Worm (Caenorhabditis elegans) whole organism, L1 larva: Measurements from ENCODE around the gene K08A2.2.

Experiments
- C34B4.2 ChIP-seq: sonication (generic microtip); optimal IDR thresholded peaks from 2 replicates; lab custom pipeline; 2017; ENCODE audit warnings: mild to moderate bottlenecking, missing genetic modification characterization, missing compliant biosample characterization
- Y116A8C.19 ChIP-seq: sonication (generic microtip); optimal IDR thresholded peaks from 2 replicates; lab custom pipeline; 2016; ENCODE audit warnings: missing compliant biosample characterization, missing genetic modification characterization, borderline replicate concordance
- aha-1 ChIP-seq: fragments of 150-350 bp; optimal IDR thresholded peaks from 2 replicates; lab custom pipeline; 2014; ENCODE audit warnings: missing biosample characterization, missing genetic modification characterization
- alr-1 ChIP-seq: fragments of 200-800 bp; sonication (Bioruptor generic); optimal IDR thresholded peaks from 2 replicates; lab custom pipeline; 2018; ENCODE audit warnings: borderline replicate concordance, mild to moderate bottlenecking, missing genetic modification characterization, missing compliant biosample characterization
- aly-2 ChIP-seq: fragments of 150-350 bp; optimal IDR thresholded peaks from 2 replicates; lab custom pipeline; 2014; ENCODE audit warnings: missing biosample characterization, missing genetic modification characterization
- ceh-63 ChIP-seq: fragments of 200-800 bp; sonication (Bioruptor generic); optimal IDR thresholded peaks from 2 replicates; lab custom pipeline; 2018; ENCODE audit warnings: mild to moderate bottlenecking, missing genetic modification characterization, missing compliant biosample characterization
- ces-1 ChIP-seq: fragments of 150-350 bp; optimal IDR thresholded peaks from 2 replicates; lab custom pipeline; 2014; ENCODE audit warnings: missing biosample characterization, missing genetic modification reagents, missing genetic modification characterization
- dsc-1 ChIP-seq: sonication (generic microtip); optimal IDR thresholded peaks from 2 replicates; lab custom pipeline; 2016; ENCODE audit warnings: mild to moderate bottlenecking, missing genetic modification characterization, missing compliant biosample characterization
- efl-3 ChIP-seq: fragments of 200-800 bp; sonication (Bioruptor generic); optimal IDR thresholded peaks from 2 replicates; lab custom pipeline; 2018; ENCODE audit warnings: mild to moderate bottlenecking, missing genetic modification characterization, missing compliant biosample characterization
- egl-13 ChIP-seq: sonication (generic microtip); optimal IDR thresholded peaks from 2 replicates; lab custom pipeline; 2016; ENCODE audit warnings: missing genotype, missing genetic modification reagents, missing genetic modification characterization, missing compliant biosample characterization
- fkh-8 ChIP-seq: sonication (generic microtip); optimal IDR thresholded peaks from 2 replicates; lab custom pipeline; 2016; ENCODE audit warnings: mild to moderate bottlenecking, missing genetic modification characterization, missing compliant biosample characterization
- grh-1 ChIP-seq: fragments of 200-800 bp; sonication (Bioruptor generic); IDR thresholded peaks from 2 replicates; pipeline ENCODE4 v1.3.6; 2022; ENCODE audit warnings: missing genetic modification reagents, missing genetic modification characterization, missing compliant biosample characterization
- hlh-17 ChIP-seq: fragments of 200-800 bp; sonication (Bioruptor generic); optimal IDR thresholded peaks from 2 replicates; lab custom pipeline; 2018; ENCODE audit warnings: missing genetic modification characterization, mild to moderate bottlenecking, missing compliant biosample characterization, moderate library complexity, borderline replicate concordance
- hpl-2 ChIP-seq: fragments of 150-350 bp; optimal IDR thresholded peaks from 2 replicates; lab custom pipeline; 2014; ENCODE audit warnings: missing biosample characterization, missing genetic modification reagents, missing genetic modification characterization
- irx-1 ChIP-seq: sonication (generic microtip); optimal IDR thresholded peaks from 2 replicates; lab custom pipeline; 2016; ENCODE audit warnings: missing genetic modification characterization, missing compliant biosample characterization
- isw-1 ChIP-seq: fragments of 200-800 bp; sonication (Bioruptor generic); IDR thresholded peaks from 2 replicates; pipeline ENCODE4 v1.3.6; 2022; ENCODE audit warnings: missing genetic modification characterization, missing compliant biosample characterization
- jun-1 ChIP-seq: fragments of 150-350 bp; optimal IDR thresholded peaks from 2 replicates; lab custom pipeline; 2014; ENCODE audit warnings: missing biosample characterization, missing genetic modification reagents, missing genetic modification characterization
- lin-13 ChIP-seq: fragments of 150-350 bp; optimal IDR thresholded peaks from 2 replicates; lab custom pipeline; 2014; ENCODE audit warnings: missing biosample characterization, missing genetic modification reagents, missing genetic modification characterization
- lin-14 ChIP-seq: fragments of 200-800 bp; sonication (Bioruptor generic); optimal IDR thresholded peaks from 2 replicates; lab custom pipeline; 2018; ENCODE audit warnings: mild to moderate bottlenecking, missing genetic modification characterization, moderate library complexity, missing compliant biosample characterization
- lin-15B ChIP-seq: fragments of 150-350 bp; sonication (generic microtip); optimal IDR thresholded peaks from 3 replicates; lab custom pipeline; 2014; ENCODE audit warnings: missing biosample characterization, missing genetic modification characterization
- lin-39 ChIP-seq: fragments of 150-350 bp; optimal IDR thresholded peaks from 2 replicates; lab custom pipeline; 2014; ENCODE audit warnings: missing biosample characterization, missing genetic modification reagents, missing genetic modification characterization
- lir-3 ChIP-seq: sonication (generic microtip); optimal IDR thresholded peaks from 2 replicates; lab custom pipeline; 2016; ENCODE audit warnings: mild to moderate bottlenecking, missing genetic modification characterization, moderate library complexity, missing compliant biosample characterization; ENCODE audit not compliant: poor library complexity
- mab-9 ChIP-seq: fragments of 200-800 bp; sonication (Bioruptor generic); IDR thresholded peaks from 2 replicates; pipeline ENCODE4 v1.3.6; 2022; ENCODE audit warnings: missing genetic modification reagents, missing genetic modification characterization, missing compliant biosample characterization
- mdl-1 ChIP-seq, 2 experiments: fragments of 150-350 bp; optimal IDR thresholded peaks; 2 replicates each; lab custom pipeline; 2014 to 2017; ENCODE audit warnings: missing biosample characterization in 2 of 2, missing genetic modification characterization in 2 of 2, inconsistent platforms in 1 of 2
- mef-2 ChIP-seq: fragments of 150-350 bp; optimal IDR thresholded peaks from 2 replicates; lab custom pipeline; 2014; ENCODE audit warnings: missing biosample characterization, missing genetic modification characterization
- mep-1 ChIP-seq: fragments of 150-350 bp; optimal IDR thresholded peaks from 2 replicates; lab custom pipeline; 2014; ENCODE audit warnings: missing biosample characterization, missing genetic modification characterization
- nhr-11 ChIP-seq: fragments of 150-350 bp; optimal IDR thresholded peaks from 2 replicates; lab custom pipeline; 2014; ENCODE audit warnings: missing biosample characterization, missing genetic modification characterization
- nhr-12 ChIP-seq: sonication (generic microtip); optimal IDR thresholded peaks from 2 replicates; lab custom pipeline; 2017; ENCODE audit warnings: missing biosample characterization, missing genetic modification characterization
- nhr-19 ChIP-seq: fragments of 200-800 bp; sonication (Bioruptor generic); conservative IDR thresholded peaks from 2 replicates; pipeline ENCODE4 v1.3.6; 2022; ENCODE audit warnings: missing genetic modification characterization, missing compliant biosample characterization
- nhr-237 ChIP-seq: fragments of 150-350 bp; optimal IDR thresholded peaks from 2 replicates; lab custom pipeline; 2014; ENCODE audit warnings: missing biosample characterization, missing genetic modification characterization
- nhr-47 ChIP-seq: sonication (generic microtip); optimal IDR thresholded peaks from 2 replicates; lab custom pipeline; 2016; ENCODE audit warnings: mild to moderate bottlenecking, missing genetic modification characterization, moderate library complexity, missing compliant biosample characterization
- nhr-71 ChIP-seq: sonication (generic microtip); optimal IDR thresholded peaks from 2 replicates; lab custom pipeline; 2016; ENCODE audit warnings: mild to moderate bottlenecking, missing genetic modification characterization, moderate library complexity, missing compliant biosample characterization
- nhr-76 ChIP-seq: sonication (generic microtip); optimal IDR thresholded peaks from 2 replicates; lab custom pipeline; 2017; ENCODE audit warnings: missing biosample characterization, missing genetic modification characterization
- nhr-84 ChIP-seq: sonication (generic microtip); optimal IDR thresholded peaks from 2 replicates; lab custom pipeline; 2017; ENCODE audit warnings: missing biosample characterization, missing genetic modification characterization
- nhr-90 ChIP-seq: sonication (generic microtip); optimal IDR thresholded peaks from 2 replicates; lab custom pipeline; 2016; ENCODE audit warnings: mild to moderate bottlenecking, missing genetic modification characterization, missing compliant biosample characterization; ENCODE audit not compliant: poor library complexity
- pag-3 ChIP-seq: sonication (generic microtip); optimal IDR thresholded peaks from 2 replicates; lab custom pipeline; 2017; ENCODE audit warnings: missing genetic modification characterization, mild to moderate bottlenecking, missing compliant biosample characterization, antibody characterized with exemption, borderline replicate concordance; ENCODE audit not compliant: insufficient read depth
- pax-3 ChIP-seq: fragments of 200-800 bp; sonication (Bioruptor generic); optimal IDR thresholded peaks from 2 replicates; lab custom pipeline; 2018; ENCODE audit warnings: mild to moderate bottlenecking, missing genetic modification characterization, moderate library complexity, missing compliant biosample characterization
- rnt-1 ChIP-seq: sonication (generic microtip); optimal IDR thresholded peaks from 2 replicates; lab custom pipeline; 2016; ENCODE audit warnings: mild to moderate bottlenecking, missing genetic modification characterization, moderate library complexity, missing compliant biosample characterization
- skn-1 ChIP-seq: fragments of 150-350 bp; optimal IDR thresholded peaks from 2 replicates; lab custom pipeline; 2014; ENCODE audit warnings: missing biosample characterization, missing genetic modification characterization
- snu-23 ChIP-seq: sonication (generic microtip); optimal IDR thresholded peaks from 2 replicates; lab custom pipeline; 2016; ENCODE audit warnings: missing genetic modification characterization, missing compliant biosample characterization
- tbx-2 ChIP-seq: sonication (generic microtip); optimal IDR thresholded peaks from 2 replicates; lab custom pipeline; 2016; ENCODE audit warnings: missing genetic modification characterization, missing compliant biosample characterization
- tlp-1 ChIP-seq: fragments of 150-350 bp; optimal IDR thresholded peaks from 2 replicates; lab custom pipeline; 2014; ENCODE audit warnings: missing biosample characterization, missing genetic modification characterization
- unc-130 ChIP-seq: fragments of 150-350 bp; optimal IDR thresholded peaks from 2 replicates; lab custom pipeline; 2017; ENCODE audit warnings: missing biosample characterization, missing genetic modification characterization, inconsistent platforms
- unc-30 ChIP-seq: sonication (generic microtip); optimal IDR thresholded peaks from 2 replicates; lab custom pipeline; 2017; ENCODE audit warnings: missing biosample characterization, missing genetic modification characterization
- unc-62 ChIP-seq: fragments of 150-350 bp; optimal IDR thresholded peaks from 2 replicates; lab custom pipeline; 2014; ENCODE audit warnings: missing biosample characterization, missing genetic modification reagents, missing genetic modification characterization
- unc-98 ChIP-seq: fragments of 200-800 bp; sonication (Bioruptor generic); IDR thresholded peaks from 2 replicates; pipeline ENCODE4 v1.3.6; 2022; ENCODE audit warnings: missing genetic modification characterization, missing compliant biosample characterization
- zag-1 ChIP-seq: fragments of 150-350 bp; optimal IDR thresholded peaks from 2 replicates; lab custom pipeline; 2014; ENCODE audit warnings: missing biosample characterization, missing genetic modification characterization
- zip-4 ChIP-seq: fragments of 200-800 bp; sonication (Bioruptor generic); optimal IDR thresholded peaks from 2 replicates; lab custom pipeline; 2018; ENCODE audit warnings: mild to moderate bottlenecking, missing genetic modification characterization, moderate library complexity, missing compliant biosample characterization
- ztf-4 ChIP-seq: fragments of 150-350 bp; optimal IDR thresholded peaks from 2 replicates; lab custom pipeline; 2014; ENCODE audit warnings: missing biosample characterization, missing genetic modification characterization

Gene K08A2.2

DNA sequence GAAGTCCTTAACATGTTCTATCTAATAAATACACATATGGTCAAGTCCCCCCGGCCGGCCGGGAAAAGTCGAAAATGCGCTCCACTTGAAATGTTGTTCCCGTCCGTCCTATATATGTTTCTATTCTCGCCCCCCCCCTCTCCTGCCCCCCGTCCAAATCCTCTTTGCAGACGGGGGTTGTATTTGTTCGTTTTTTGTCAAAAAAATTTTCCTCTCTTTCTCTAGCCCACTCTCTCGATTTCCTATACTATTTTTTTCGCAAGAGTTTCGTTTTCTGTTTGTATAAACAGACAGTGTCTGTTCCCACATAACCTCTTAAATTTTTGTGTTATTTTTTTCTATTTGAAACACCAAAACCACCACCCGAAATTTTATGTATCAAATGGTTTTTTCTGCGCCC is 24.3 kb upstream of the K08A2.2 start (continued):
- TF ChIP-seq nhr-19 (GFP tag; lab: Robert Waterston, UW) (peak; percentile 31), irx-1 (tag; lab: Kevin White, UChicago) (no peak), lin-15B (no peak), Y116A8C.19 (tag; lab: Kevin White, UChicago) (no peak)

ce11 chrII:2973940-2974402 is 17.4 kb upstream of the K08A2.2 start:
- TF ChIP-seq nhr-84 (tag; lab: Kevin White, UChicago) = peak; percentile 63
- TF ChIP-seq lir-3 = peak; percentile 79
- TF ChIP-seq nhr-71 (tag; lab: Kevin White, UChicago) = peak; percentile 99
- peak; percentile 100 for TF ChIP-seq grh-1
- TF ChIP-seq fkh-8 (tag; lab: Kevin White, UChicago) = peak; percentile 97
- peak; percentile 91 for TF ChIP-seq zip-4 (GFP tag; lab: Kevin White, UChicago)
- TF ChIP-seq unc-62 (GFP tag; lab: Kevin White, UChicago) = peak; percentile 87
- peak; percentile 100 for TF ChIP-seq lin-14 (GFP tag; lab: Kevin White, UChicago)
- peak; percentile 95 for TF ChIP-seq egl-13
- TF ChIP-seq irx-1 (tag; lab: Kevin White, UChicago) = peak; percentile 93
- TF ChIP-seq isw-1 (GFP tag; lab: Robert Waterston, UW) = peak; percentile 95
- TF ChIP-seq nhr-12 (tag; lab: Kevin White, UChicago) = peak; percentile 46
- peak; percentile 89 to 99 for TF ChIP-seq mdl-1 (tag; optimal IDR thresholded peaks at IDR 0.05; lab: Kevin White, UChicago)
- peak; percentile 89 for TF ChIP-seq nhr-237 (tag; lab: Kevin White, UChicago)
- peak; percentile 78 for TF ChIP-seq aha-1 (tag; lab: Kevin White, UChicago)
- TF ChIP-seq efl-3 (GFP tag; lab: Kevin White, UChicago) = peak; percentile 85
- peak; percentile 98 for TF ChIP-seq nhr-19 (GFP tag; lab: Robert Waterston, UW)
- TF ChIP-seq unc-130 (tag; lab: Kevin White, UChicago) = peak; percentile 71
- TF ChIP-seq alr-1 (tag; lab: Kevin White, UChicago) = no peak
- peak; percentile 90 for TF ChIP-seq nhr-11
- TF ChIP-seq tbx-2 (tag; lab: Kevin White, UChicago) = peak; percentile 98
- peak; percentile 88 for TF ChIP-seq hpl-2 (GFP tag; lab: Kevin White, UChicago)
- TF ChIP-seq nhr-76 (tag; lab: Kevin White, UChicago) = peak; percentile 56
- TF ChIP-seq Y116A8C.19 (tag; lab: Kevin White, UChicago) = no peak
- peak; percentile 79; the same call in 1 of the 2 replicates for TF ChIP-seq unc-98 (GFP tag; lab: Robert Waterston, UW)
- peak; percentile 93 for TF ChIP-seq rnt-1 (tag; lab: Kevin White, UChicago)
- peak; percentile 81 for TF ChIP-seq hlh-17 (GFP tag; lab: Kevin White, UChicago)
- peak; percentile 91 for TF ChIP-seq mef-2 (tag; lab: Kevin White, UChicago)
- TF ChIP-seq lin-39 (tag; lab: Kevin White, UChicago) = peak; percentile 89
- peak; percentile 96 for TF ChIP-seq nhr-90
- TF ChIP-seq C34B4.2 (tag; lab: Kevin White, UChicago) = peak; percentile 82
- TF ChIP-seq pax-3 (tag; lab: Kevin White, UChicago) = peak; percentile 95
- TF ChIP-seq ztf-4 (tag; lab: Kevin White, UChicago) = peak; percentile 86
- peak; percentile 98 for TF ChIP-seq jun-1
- peak; percentile 45 for TF ChIP-seq ceh-63
- TF ChIP-seq lin-15B = no peak
- TF ChIP-seq dsc-1 = peak; percentile 85
- TF ChIP-seq zag-1 (tag; lab: Kevin White, UChicago) = peak; percentile 28
- peak; percentile 99 for TF ChIP-seq mab-9 (GFP tag; lab: Robert Waterston, UW)
- TF ChIP-seq tlp-1 (tag; lab: Kevin White, UChicago) = no peak
- peak; percentile 94 for TF ChIP-seq snu-23 (GFP tag; lab: Kevin White, UChicago)
- peak; percentile 92 for TF ChIP-seq mep-1 (tag; lab: Kevin White, UChicago)
- TF ChIP-seq ces-1 (GFP tag; lab: Kevin White, UChicago) = no peak
- TF ChIP-seq aly-2 = no peak
- peak; percentile 94 for TF ChIP-seq lin-13
- TF ChIP-seq nhr-47 (tag; lab: Kevin White, UChicago) = peak; percentile 98
- peak; percentile 93 for TF ChIP-seq skn-1 (tag; lab: Kevin White, UChicago)
- TF ChIP-seq pag-3 (tag; lab: Kevin White, UChicago) = no peak
- no peak for TF ChIP-seq unc-30 (tag; lab: Kevin White, UChicago)
